Worm (Caenorhabditis elegans) whole organism, young adult: ENCODE data around the gene srh-41.

Experiments used
- B0019.2 ChIP-seq: fragments of 200-800 bp; sonication (Bioruptor generic); conservative IDR thresholded peaks from 2 replicates; pipeline ENCODE4 v1.3.6; 2022; ENCODE audit warnings: missing genetic modification reagents, missing genetic modification characterization, missing compliant biosample characterization
- B0035.1 ChIP-seq: sonication (generic microtip); optimal IDR thresholded peaks from 2 replicates; lab custom pipeline; 2016; ENCODE audit warnings: missing genetic modification characterization, mild to moderate bottlenecking, missing compliant biosample characterization, missing genotype, missing genetic modification reagents
- B0336.3 ChIP-seq: fragments of 200-800 bp; sonication (Bioruptor generic); IDR thresholded peaks from 2 replicates; pipeline ENCODE4 v1.3.6; 2022; ENCODE audit warnings: missing genetic modification characterization, missing compliant biosample characterization
- Y95B8A.8 ChIP-seq: fragments of 200-800 bp; sonication (Bioruptor generic); IDR thresholded peaks from 2 replicates; pipeline ENCODE4 v1.3.6; 2022; ENCODE audit warnings: missing genetic modification reagents, missing genetic modification characterization, missing compliant biosample characterization
- ZK185.1 ChIP-seq: sonication (generic microtip); optimal IDR thresholded peaks from 2 replicates; lab custom pipeline; 2016; ENCODE audit warnings: mild to moderate bottlenecking, missing genetic modification characterization, missing compliant biosample characterization; ENCODE audit not compliant: poor library complexity, severe bottlenecking
- attf-3 ChIP-seq: fragments of 200-800 bp; sonication (Bioruptor generic); conservative IDR thresholded peaks from 2 replicates; pipeline ENCODE4 v1.3.6; 2022; ENCODE audit warnings: missing genetic modification reagents, missing genetic modification characterization, missing compliant biosample characterization
- attf-5 ChIP-seq: fragments of 200-800 bp; sonication (Bioruptor generic); optimal IDR thresholded peaks from 2 replicates; lab custom pipeline; 2018; ENCODE audit warnings: mild to moderate bottlenecking, missing genetic modification characterization, missing compliant biosample characterization
- bed-1 ChIP-seq: fragments of 200-800 bp; sonication (Bioruptor generic); IDR thresholded peaks from 2 replicates; pipeline ENCODE4 v1.3.6; 2022; ENCODE audit warnings: missing genetic modification reagents, missing genetic modification characterization, missing compliant biosample characterization
- ccch-3 ChIP-seq: fragments of 200-800 bp; sonication (Bioruptor generic); optimal IDR thresholded peaks from 2 replicates; lab custom pipeline; 2018; ENCODE audit warnings: mild to moderate bottlenecking, missing genetic modification characterization, missing compliant biosample characterization
- cebp-1 ChIP-seq, 2 experiments: fragments of 200-800 bp in 1 of 2; sonication (Bioruptor generic) in 1 of 2; sonication (generic microtip) in 1 of 2; IDR thresholded peaks in 1 of 2; optimal IDR thresholded peaks in 1 of 2; 2 replicates each; pipeline versions ENCODE4 v1.3.6 to Lab custom; 2017 to 2022; ENCODE audit warnings: missing compliant biosample characterization in 2 of 2, missing genetic modification characterization in 2 of 2, mild to moderate bottlenecking in 1 of 2, missing genetic modification reagents in 1 of 2, moderate library complexity in 1 of 2
- ceh-58 ChIP-seq: fragments of 200-800 bp; sonication (Bioruptor generic); IDR thresholded peaks from 2 replicates; pipeline ENCODE4 v1.3.6; 2022; ENCODE audit warnings: missing genetic modification characterization, missing compliant biosample characterization
- chd-7 ChIP-seq: sonication (generic microtip); optimal IDR thresholded peaks from 2 replicates; lab custom pipeline; 2016; ENCODE audit warnings: mild to moderate bottlenecking, missing genetic modification characterization, moderate library complexity, missing compliant biosample characterization
- die-1 ChIP-seq: sonication (generic microtip); optimal IDR thresholded peaks from 2 replicates; lab custom pipeline; 2016; ENCODE audit warnings: missing genotype, mild to moderate bottlenecking, missing genetic modification characterization, missing compliant biosample characterization
- efl-1 ChIP-seq: fragments of 150-350 bp; optimal IDR thresholded peaks from 2 replicates; lab custom pipeline; 2014; ENCODE audit warnings: missing biosample characterization, missing genetic modification reagents, missing genetic modification characterization
- egl-18 ChIP-seq: fragments of 200-800 bp; sonication (Bioruptor generic); IDR thresholded peaks from 2 replicates; pipeline ENCODE4 v1.3.6; 2022; ENCODE audit warnings: missing genetic modification reagents, missing genetic modification characterization, missing compliant biosample characterization
- egrh-3 ChIP-seq: fragments of 200-800 bp; sonication (Bioruptor generic); IDR thresholded peaks from 2 replicates; pipeline ENCODE4 v1.3.6; 2022; ENCODE audit warnings: missing genetic modification reagents, missing genetic modification characterization, missing compliant biosample characterization
- hlh-12 ChIP-seq: sonication (generic microtip); optimal IDR thresholded peaks from 2 replicates; lab custom pipeline; 2016; ENCODE audit warnings: missing genetic modification characterization, missing compliant biosample characterization
- hrde-1 ChIP-seq: sonication (generic microtip); optimal IDR thresholded peaks from 2 replicates; lab custom pipeline; 2016; ENCODE audit warnings: missing genetic modification characterization, mild to moderate bottlenecking, missing compliant biosample characterization, moderate library complexity, missing genotype, missing genetic modification reagents, borderline replicate concordance
- lag-1 ChIP-seq: fragments of 200-800 bp; sonication (Bioruptor generic); IDR thresholded peaks from 2 replicates; pipeline ENCODE4 v1.3.6; 2022; ENCODE audit warnings: missing genetic modification reagents, missing genetic modification characterization, missing compliant biosample characterization
- let-526 ChIP-seq: fragments of 200-800 bp; sonication (Bioruptor generic); IDR thresholded peaks from 2 replicates; pipeline ENCODE4 v1.3.6; 2022; ENCODE audit warnings: missing genetic modification reagents, missing genetic modification characterization, missing compliant biosample characterization
- lin-54 ChIP-seq: fragments of 200-800 bp; sonication (Bioruptor generic); optimal IDR thresholded peaks from 2 replicates; lab custom pipeline; 2018; ENCODE audit warnings: mild to moderate bottlenecking, missing genetic modification characterization, missing compliant biosample characterization
- madf-3 ChIP-seq: fragments of 200-800 bp; sonication (Bioruptor generic); IDR thresholded peaks from 2 replicates; pipeline ENCODE4 v1.3.6; 2022; ENCODE audit warnings: missing genetic modification reagents, missing genetic modification characterization, missing compliant biosample characterization
- mxl-1 ChIP-seq: sonication (generic microtip); optimal IDR thresholded peaks from 2 replicates; lab custom pipeline; 2016; ENCODE audit warnings: missing genetic modification characterization, missing compliant biosample characterization
- nfya-1 ChIP-seq: sonication (generic microtip); optimal IDR thresholded peaks from 2 replicates; lab custom pipeline; 2017; ENCODE audit warnings: antibody characterized with exemption, missing compliant biosample characterization, missing genetic modification characterization, borderline replicate concordance; ENCODE audit not compliant: insufficient read depth
- nfyb-1 ChIP-seq: fragments of 200-800 bp; sonication (Bioruptor generic); IDR thresholded peaks from 2 replicates; pipeline ENCODE4 v1.3.6; 2022; ENCODE audit warnings: missing genetic modification reagents, missing genetic modification characterization, missing compliant biosample characterization
- nhr-27 ChIP-seq: fragments of 200-800 bp; sonication (Bioruptor generic); optimal IDR thresholded peaks from 2 replicates; lab custom pipeline; 2018; ENCODE audit warnings: mild to moderate bottlenecking, missing genetic modification characterization, moderate library complexity, missing compliant biosample characterization
- nhr-80 ChIP-seq: sonication (generic microtip); optimal IDR thresholded peaks from 2 replicates; lab custom pipeline; 2016; ENCODE audit warnings: missing genetic modification characterization, missing compliant biosample characterization
- pbrm-1 ChIP-seq: fragments of 200-800 bp; sonication (Bioruptor generic); IDR thresholded peaks from 2 replicates; pipeline ENCODE4 v1.3.6; 2022; ENCODE audit warnings: missing genetic modification reagents, missing genetic modification characterization, missing compliant biosample characterization
- sea-2 ChIP-seq: fragments of 200-800 bp; sonication (Bioruptor generic); IDR thresholded peaks from 2 replicates; pipeline ENCODE4 v1.3.6; 2022; ENCODE audit warnings: missing genetic modification characterization, missing compliant biosample characterization
- tbx-9 ChIP-seq: sonication (generic microtip); optimal IDR thresholded peaks from 2 replicates; lab custom pipeline; 2016; ENCODE audit warnings: borderline replicate concordance, missing genetic modification characterization, inconsistent platforms, missing compliant biosample characterization
- tlf-1 ChIP-seq: fragments of 200-800 bp; sonication (Bioruptor generic); optimal IDR thresholded peaks from 2 replicates; lab custom pipeline; 2018; ENCODE audit warnings: mild to moderate bottlenecking, missing genetic modification characterization, missing compliant biosample characterization
- zfh-2 ChIP-seq: fragments of 200-800 bp; sonication (Bioruptor generic); conservative IDR thresholded peaks from 2 replicates; pipeline ENCODE4 v1.3.6; 2022; ENCODE audit warnings: missing genetic modification reagents, missing genetic modification characterization, missing compliant biosample characterization
- zim-3 ChIP-seq: sonication (generic microtip); optimal IDR thresholded peaks from 2 replicates; lab custom pipeline; 2017; ENCODE audit warnings: mild to moderate bottlenecking, missing genetic modification characterization, moderate library complexity, missing compliant biosample characterization
- ztf-18 ChIP-seq: sonication (generic microtip); optimal IDR thresholded peaks from 2 replicates; lab custom pipeline; 2016; ENCODE audit warnings: missing genotype, mild to moderate bottlenecking, missing genetic modification characterization, missing compliant biosample characterization
- ztf-22 ChIP-seq: fragments of 200-800 bp; sonication (Bioruptor generic); optimal IDR thresholded peaks from 2 replicates; lab custom pipeline; 2018; ENCODE audit warnings: mild to moderate bottlenecking, missing genetic modification characterization, moderate library complexity, missing compliant biosample characterization
- ztf-25 ChIP-seq: fragments of 200-800 bp; sonication (Bioruptor generic); IDR thresholded peaks from 2 replicates; pipeline ENCODE4 v1.3.6; 2022; ENCODE audit warnings: missing genetic modification reagents, missing genetic modification characterization, missing compliant biosample characterization
- ztf-6 ChIP-seq: fragments of 200-800 bp; sonication (Bioruptor generic); IDR thresholded peaks from 2 replicates; pipeline ENCODE4 v1.3.6; 2022; ENCODE audit warnings: missing genetic modification reagents, missing genetic modification characterization, missing compliant biosample characterization

The srh-41 gene

ce11 chrII:14242259-14242658, 44.9 kb downstream of the srh-41 start (continued):
- TF ChIP-seq efl-1 (no peak), die-1 (no peak), ccch-3 (GFP tag; lab: Kevin White, UChicago) (no peak), ztf-18 (tag; lab: Kevin White, UChicago) (no peak), zim-3 (tag; lab: Kevin White, UChicago) (no peak), egl-18 (GFP tag; lab: Robert Waterston, UW) (no peak), attf-3 (GFP tag; lab: Robert Waterston, UW) (no peak)

ce11 chrII:14239924-14240323, 47.3 kb downstream of the srh-41 start:
- no peak for TF ChIP-seq ceh-58 (GFP tag; lab: Robert Waterston, UW)
- no peak for TF ChIP-seq nhr-80
- no peak for TF ChIP-seq ztf-6 (GFP tag; lab: Robert Waterston, UW)
- no peak for TF ChIP-seq hrde-1
- TF ChIP-seq cebp-1 (GFP tag; IDR thresholded peaks at IDR 0.05; lab: Robert Waterston, UW): no peak
- no peak for TF ChIP-seq cebp-1 (tag; optimal IDR thresholded peaks at IDR 0.05; lab: Kevin White, UChicago)
- TF ChIP-seq nhr-27 (tag; lab: Kevin White, UChicago): no peak
- no peak for TF ChIP-seq lin-54 (GFP tag; lab: Kevin White, UChicago)
- peak; percentile 78 for TF ChIP-seq zfh-2
- no peak for TF ChIP-seq chd-7
- TF ChIP-seq egrh-3: peak; percentile 52; the same call in 1 of the 2 replicates
- TF ChIP-seq madf-3 (GFP tag; lab: Robert Waterston, UW): no peak
- no peak for TF ChIP-seq B0019.2 (GFP tag; lab: Robert Waterston, UW)
- no peak for TF ChIP-seq Y95B8A.8 (GFP tag; lab: Robert Waterston, UW)
- TF ChIP-seq B0035.1 (tag; lab: Kevin White, UChicago): no peak
- TF ChIP-seq sea-2 (GFP tag; lab: Robert Waterston, UW): no peak

- TF ChIP-seq pbrm-1 (0 out of 2 replicates have a peak, but pooled peaks have one; percentile 8), tbx-9 (tag; lab: Kevin White, UChicago) (no peak), attf-5 (GFP tag; lab: Kevin White, UChicago) (no peak), zim-3 (tag; lab: Kevin White, UChicago) (peak; percentile 18), madf-3 (GFP tag; lab: Robert Waterston, UW) (no peak), egrh-3 (peak; percentile 89), B0336.3 (GFP tag; lab: Robert Waterston, UW) (0 out of 2 replicates have a peak, but pooled peaks have one; percentile 35), bed-1 (no peak), lin-54 (GFP tag; lab: Kevin White, UChicago) (no peak), ZK185.1 (tag; lab: Kevin White, UChicago) (no peak), mxl-1 (tag; lab: Kevin White, UChicago) (no peak), hlh-12 (tag; lab: Kevin White, UChicago) (no peak), ztf-25 (GFP tag; lab: Robert Waterston, UW) (0 out of 2 replicates have a peak, but pooled peaks have one; percentile 31), nfya-1 (no peak), nfyb-1 (0 out of 2 replicates have a peak, but pooled peaks have one; percentile 34), lag-1 (GFP tag; lab: Robert Waterston, UW) (no peak), tlf-1 (GFP tag; lab: Kevin White, UChicago) (no peak), ztf-22 (no peak), zfh-2 (peak; percentile 91), let-526 (peak; percentile 14; the same call in 1 of the 2 replicates)
- TF ChIP-seq, all 124 proteins: peak for 8
Measured at ce11 chrII:14237245-14237806, 49.9 kb downstream of the srh-41 start.
